Worm (Caenorhabditis elegans) whole organism, L4 larva: ENCODE data around the gene zipt-2.3.

Experiments used
- D1046.2 ChIP-seq: fragments of 200-800 bp; sonication (Bioruptor generic); IDR thresholded peaks from 2 replicates; pipeline ENCODE4 v1.3.6; 2022; ENCODE audit warnings: missing genetic modification characterization, missing compliant biosample characterization
- F10B5.3 ChIP-seq: sonication (generic microtip); optimal IDR thresholded peaks from 2 replicates; lab custom pipeline; 2016; ENCODE audit warnings: mild to moderate bottlenecking, missing genetic modification characterization, missing compliant biosample characterization
- F37D6.2 ChIP-seq: sonication (generic microtip); optimal IDR thresholded peaks from 2 replicates; lab custom pipeline; 2016; ENCODE audit warnings: mild to moderate bottlenecking, missing genetic modification characterization, missing compliant biosample characterization
- Y105C5A.15 ChIP-seq: fragments of 200-800 bp; sonication (Bioruptor generic); IDR thresholded peaks from 2 replicates; pipeline ENCODE4 v1.3.6; 2022; ENCODE audit warnings: missing genetic modification characterization, missing compliant biosample characterization
- Y48G9A.11 ChIP-seq: fragments of 200-800 bp; sonication (Bioruptor generic); IDR thresholded peaks from 2 replicates; pipeline ENCODE4 v1.3.6; 2022; ENCODE audit warnings: missing genetic modification reagents, missing genetic modification characterization, missing compliant biosample characterization
- Y75B8A.6 ChIP-seq: fragments of 200-800 bp; sonication (Bioruptor generic); IDR thresholded peaks from 2 replicates; pipeline ENCODE4 v1.3.6; 2022; ENCODE audit warnings: missing genetic modification reagents, missing genetic modification characterization, missing compliant biosample characterization
- aha-1 ChIP-seq: fragments of 150-350 bp; peaks from one replicate; lab custom pipeline; 2014; ENCODE audit warnings: missing biosample characterization, missing genetic modification characterization
- arid-1 ChIP-seq: fragments of 200-800 bp; sonication (Bioruptor generic); conservative IDR thresholded peaks from 2 replicates; pipeline ENCODE4 v1.3.6; 2022; ENCODE audit warnings: missing genetic modification reagents, missing genetic modification characterization, missing compliant biosample characterization
- attf-4 ChIP-seq: sonication (generic microtip); optimal IDR thresholded peaks from 3 replicates; lab custom pipeline; 2017; ENCODE audit warnings: missing biosample characterization, missing genetic modification characterization
- ceh-20 ChIP-seq: fragments of 200-800 bp; sonication (Bioruptor generic); IDR thresholded peaks from 2 replicates; pipeline ENCODE4 v1.3.6; 2022; ENCODE audit warnings: missing genetic modification reagents, missing genetic modification characterization, missing compliant biosample characterization
- ceh-62 ChIP-seq: sonication (generic microtip); optimal IDR thresholded peaks from 2 replicates; lab custom pipeline; 2017; ENCODE audit warnings: missing biosample characterization, missing genetic modification characterization
- ceh-82 ChIP-seq: sonication (generic microtip); optimal IDR thresholded peaks from 2 replicates; lab custom pipeline; 2017; ENCODE audit warnings: missing biosample characterization, missing genetic modification characterization
- cey-2 ChIP-seq: sonication (generic microtip); optimal IDR thresholded peaks from 3 replicates; lab custom pipeline; 2017; ENCODE audit warnings: missing genetic modification characterization, mild to moderate bottlenecking, missing compliant biosample characterization, antibody characterized with exemption, borderline replicate concordance; ENCODE audit not compliant: insufficient read depth
- ctbp-1 ChIP-seq: fragments of 200-800 bp; sonication (Bioruptor generic); IDR thresholded peaks from 2 replicates; pipeline ENCODE4 v1.3.6; 2022; ENCODE audit warnings: missing genetic modification reagents, missing genetic modification characterization, missing compliant biosample characterization
- daf-8 ChIP-seq: fragments of 200-800 bp; sonication (Bioruptor generic); IDR thresholded peaks from 2 replicates; pipeline ENCODE4 v1.3.6; 2022; ENCODE audit warnings: missing genetic modification characterization, missing compliant biosample characterization
- dmd-6 ChIP-seq: fragments of 200-800 bp; sonication (Bioruptor generic); IDR thresholded peaks from 2 replicates; pipeline ENCODE4 v1.3.6; 2022; ENCODE audit warnings: missing genetic modification reagents, missing genetic modification characterization, missing compliant biosample characterization
- dmd-9 ChIP-seq: fragments of 200-800 bp; sonication (Bioruptor generic); IDR thresholded peaks from 2 replicates; pipeline ENCODE4 v1.3.6; 2022; ENCODE audit warnings: missing genetic modification reagents, missing genetic modification characterization, missing compliant biosample characterization
- dpl-1 ChIP-seq: fragments of 150-350 bp; optimal IDR thresholded peaks from 2 replicates; lab custom pipeline; 2014; ENCODE audit warnings: missing biosample characterization, missing genetic modification reagents, missing genetic modification characterization
- duxl-1 ChIP-seq: sonication (generic microtip); optimal IDR thresholded peaks from 2 replicates; lab custom pipeline; 2016; ENCODE audit warnings: mild to moderate bottlenecking, missing genetic modification characterization, moderate library complexity, missing compliant biosample characterization; ENCODE audit not compliant: poor library complexity
- dve-1 ChIP-seq: sonication (generic microtip); optimal IDR thresholded peaks from 2 replicates; lab custom pipeline; 2017; ENCODE audit warnings: antibody characterized with exemption, mild to moderate bottlenecking, missing genetic modification characterization, missing compliant biosample characterization; ENCODE audit not compliant: insufficient read depth
- fos-1 ChIP-seq: fragments of 150-350 bp; optimal IDR thresholded peaks from 2 replicates; lab custom pipeline; 2014; ENCODE audit warnings: missing biosample characterization, missing genetic modification characterization
- gei-8 ChIP-seq: fragments of 200-800 bp; sonication (Bioruptor generic); optimal IDR thresholded peaks from 2 replicates; lab custom pipeline; 2018; ENCODE audit warnings: mild to moderate bottlenecking, missing genetic modification characterization, missing compliant biosample characterization
- hlh-11 ChIP-seq: fragments of 200-800 bp; sonication (Bioruptor generic); optimal IDR thresholded peaks from 2 replicates; lab custom pipeline; 2018; ENCODE audit warnings: mild to moderate bottlenecking, missing genetic modification characterization, missing compliant biosample characterization
- hlh-30 ChIP-seq: sonication (generic microtip); optimal IDR thresholded peaks from 2 replicates; lab custom pipeline; 2017; ENCODE audit warnings: antibody characterized with exemption, mild to moderate bottlenecking, missing genetic modification characterization, missing compliant biosample characterization; ENCODE audit not compliant: insufficient read depth
- hmg-1.1 ChIP-seq: fragments of 200-800 bp; sonication (Bioruptor generic); IDR thresholded peaks from 2 replicates; pipeline ENCODE4 v1.3.6; 2022; ENCODE audit warnings: missing genetic modification reagents, missing genetic modification characterization, missing compliant biosample characterization
- lin-15B ChIP-seq: fragments of 150-350 bp; sonication (generic microtip); optimal IDR thresholded peaks from 3 replicates; lab custom pipeline; 2014; ENCODE audit warnings: missing biosample characterization, missing genetic modification characterization
- lsy-2 ChIP-seq, 2 experiments: fragments of 150-350 bp in 1 of 2; sonication (generic microtip) in 1 of 2; optimal IDR thresholded peaks; 2 replicates each; lab custom pipeline; 2014 to 2017; ENCODE audit warnings: missing biosample characterization in 2 of 2, missing genetic modification characterization in 2 of 2
- mdl-1 ChIP-seq, 2 experiments: fragments of 150-350 bp in 1 of 2; sonication (generic microtip) in 1 of 2; optimal IDR thresholded peaks; 2 replicates each; lab custom pipeline; 2014 to 2017; ENCODE audit warnings: missing biosample characterization in 2 of 2, missing genetic modification characterization in 2 of 2
- mep-1 ChIP-seq: fragments of 150-350 bp; sonication (generic microtip); optimal IDR thresholded peaks from 3 replicates; lab custom pipeline; 2014; ENCODE audit warnings: missing biosample characterization, missing genetic modification characterization
- mxl-2 ChIP-seq: fragments of 200-800 bp; sonication (Bioruptor generic); conservative IDR thresholded peaks from 2 replicates; pipeline ENCODE4 v1.3.6; 2022; ENCODE audit warnings: missing genetic modification reagents, missing genetic modification characterization, missing compliant biosample characterization
- mxl-3 ChIP-seq: fragments of 200-800 bp; sonication (Bioruptor generic); optimal IDR thresholded peaks from 2 replicates; lab custom pipeline; 2018; ENCODE audit warnings: mild to moderate bottlenecking, missing genetic modification characterization, missing compliant biosample characterization
- nhr-102 ChIP-seq: sonication (generic microtip); optimal IDR thresholded peaks from 2 replicates; lab custom pipeline; 2016; ENCODE audit warnings: mild to moderate bottlenecking, missing genetic modification characterization, moderate library complexity, missing compliant biosample characterization
- nhr-237 ChIP-seq: sonication (generic microtip); optimal IDR thresholded peaks from 2 replicates; lab custom pipeline; 2017; ENCODE audit warnings: missing biosample characterization, missing genetic modification characterization
- nhr-28 ChIP-seq: fragments of 150-350 bp; optimal IDR thresholded peaks from 2 replicates; lab custom pipeline; 2014; ENCODE audit warnings: missing biosample characterization, missing genetic modification characterization
- nhr-48 ChIP-seq: sonication (generic microtip); optimal IDR thresholded peaks from 2 replicates; lab custom pipeline; 2016; ENCODE audit warnings: mild to moderate bottlenecking, missing genetic modification characterization, missing compliant biosample characterization
- nhr-6 ChIP-seq: fragments of 150-350 bp; optimal IDR thresholded peaks from 2 replicates; lab custom pipeline; 2014; ENCODE audit warnings: missing biosample characterization, missing genetic modification characterization
- nhr-77 ChIP-seq: fragments of 150-350 bp; optimal IDR thresholded peaks from 2 replicates; lab custom pipeline; 2014; ENCODE audit warnings: missing biosample characterization, missing genetic modification characterization
- php-3 ChIP-seq: fragments of 200-800 bp; sonication (Bioruptor generic); IDR thresholded peaks from 2 replicates; pipeline ENCODE4 v1.3.6; 2022; ENCODE audit warnings: missing genetic modification reagents, missing genetic modification characterization, missing compliant biosample characterization
- rbr-2 ChIP-seq: sonication (generic microtip); optimal IDR thresholded peaks from 2 replicates; lab custom pipeline; 2016; ENCODE audit warnings: missing genotype, missing genetic modification characterization, missing compliant biosample characterization
- saeg-2 ChIP-seq: fragments of 200-800 bp; sonication (Bioruptor generic); IDR thresholded peaks from 2 replicates; pipeline ENCODE4 v1.3.6; 2022; ENCODE audit warnings: missing genetic modification reagents, missing genetic modification characterization, missing compliant biosample characterization
- sdz-12 ChIP-seq: fragments of 200-800 bp; sonication (Bioruptor generic); optimal IDR thresholded peaks from 2 replicates; lab custom pipeline; 2018; ENCODE audit warnings: mild to moderate bottlenecking, missing genetic modification characterization, missing compliant biosample characterization
- spr-1 ChIP-seq: sonication (generic microtip); optimal IDR thresholded peaks from 2 replicates; lab custom pipeline; 2016; ENCODE audit warnings: mild to moderate bottlenecking, missing genetic modification characterization, missing compliant biosample characterization
- spr-3 ChIP-seq: fragments of 200-800 bp; sonication (Bioruptor generic); optimal IDR thresholded peaks from 2 replicates; lab custom pipeline; 2018; ENCODE audit warnings: mild to moderate bottlenecking, missing genetic modification characterization, missing compliant biosample characterization
- tag-97 ChIP-seq: fragments of 200-800 bp; sonication (Bioruptor generic); IDR thresholded peaks from 2 replicates; pipeline ENCODE4 v1.3.6; 2022; ENCODE audit warnings: missing genetic modification characterization, missing compliant biosample characterization
- unc-62 ChIP-seq, 3 experiments: fragments of 150-350 bp in 1 of 3; sonication (generic microtip); optimal IDR thresholded peaks in 2 of 3; peaks in 1 of 3; 1 replicate in 1 of 3; 2 replicates in 2 of 3; lab custom pipeline; 2014 to 2017; ENCODE audit warnings: missing biosample characterization in 3 of 3, missing genetic modification characterization in 3 of 3, missing genetic modification reagents in 3 of 3, missing genotype in 1 of 3
- zag-1 ChIP-seq: fragments of 150-350 bp; optimal IDR thresholded peaks from 2 replicates; lab custom pipeline; 2014; ENCODE audit warnings: missing biosample characterization, missing genetic modification characterization
- zfp-3 ChIP-seq: fragments of 200-800 bp; sonication (Bioruptor generic); conservative IDR thresholded peaks from 2 replicates; pipeline ENCODE4 v1.3.6; 2022; ENCODE audit warnings: missing genetic modification reagents, missing genetic modification characterization, missing compliant biosample characterization
- zip-11 ChIP-seq: fragments of 200-800 bp; sonication (Bioruptor generic); IDR thresholded peaks from 2 replicates; pipeline ENCODE4 v1.3.6; 2022; ENCODE audit warnings: missing genetic modification characterization, missing compliant biosample characterization
- zip-2 ChIP-seq: fragments of 150-350 bp; optimal IDR thresholded peaks from 2 replicates; lab custom pipeline; 2014; ENCODE audit warnings: missing biosample characterization, missing genetic modification characterization
- ztf-11 ChIP-seq: fragments of 150-350 bp; optimal IDR thresholded peaks from 2 replicates; lab custom pipeline; 2014; ENCODE audit warnings: missing biosample characterization, missing genetic modification characterization
- ztf-7 ChIP-seq: fragments of 150-350 bp; optimal IDR thresholded peaks from 2 replicates; lab custom pipeline; 2014; ENCODE audit warnings: missing biosample characterization, missing genetic modification characterization

The zipt-2.3 gene

DNA sequence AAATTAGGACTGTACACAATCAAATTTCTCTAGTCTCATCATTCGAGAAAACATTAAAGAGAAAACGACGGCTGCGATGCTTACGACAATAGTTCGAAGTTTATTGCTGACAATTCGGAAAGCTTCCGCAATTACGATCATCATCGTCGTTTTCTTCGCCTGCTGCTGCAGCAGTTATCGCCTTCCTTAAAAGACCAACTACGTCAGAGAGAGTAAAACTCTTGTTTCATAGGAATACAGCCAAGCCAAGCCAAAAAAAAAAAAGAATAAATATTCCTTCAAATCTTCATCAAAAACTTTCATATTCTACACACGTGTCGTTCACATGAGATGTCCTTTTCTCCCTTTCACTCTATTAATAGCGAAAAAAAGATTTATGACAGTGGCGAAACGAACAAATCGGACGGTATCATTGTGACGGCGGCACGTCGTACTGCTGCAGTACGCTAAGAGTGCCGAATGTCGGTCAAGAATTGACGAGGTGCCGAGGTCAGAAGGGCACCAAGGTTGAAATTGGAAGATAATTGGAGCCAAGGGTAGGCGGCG, 35.8 kb downstream of the zipt-2.3 start:
- no peak for TF ChIP-seq F37D6.2
- TF ChIP-seq ctbp-1 (GFP tag; lab: Robert Waterston, UW), result no peak
- TF ChIP-seq ceh-62, result no peak
- peak in 1 of 2 experiments; percentile 68 for TF ChIP-seq unc-62 (GFP tag; optimal IDR thresholded peaks at IDR 0.05 in 1 of 2; lab: Kevin White, UChicago)
- no peak for TF ChIP-seq unc-62 (tag; optimal IDR thresholded peaks at IDR 0.05; lab: Kevin White, UChicago)
- peak; percentile 5 for TF ChIP-seq nhr-77 (tag; lab: Kevin White, UChicago)
- no peak for TF ChIP-seq F10B5.3 (tag; lab: Kevin White, UChicago)
- TF ChIP-seq rbr-2 (tag; lab: Kevin White, UChicago), result no peak
- TF ChIP-seq ceh-20 (GFP tag; lab: Robert Waterston, UW), result 0 out of 2 replicates have a peak, but pooled peaks have one; percentile 29
- TF ChIP-seq ceh-82, result no peak
- TF ChIP-seq arid-1 (GFP tag; lab: Robert Waterston, UW), result no peak
- no peak for TF ChIP-seq Y75B8A.6 (GFP tag; lab: Robert Waterston, UW)
- TF ChIP-seq nhr-102, result peak; percentile 3
- TF ChIP-seq sdz-12, result no peak
- peak in 1 of 2 experiments; percentile 28 for TF ChIP-seq lsy-2 (tag; optimal IDR thresholded peaks at IDR 0.05; lab: Kevin White, UChicago)
- TF ChIP-seq mdl-1 (tag; optimal IDR thresholded peaks at IDR 0.05; lab: Kevin White, UChicago), result peak in 1 of 2 experiments; percentile 53
- TF ChIP-seq ztf-11 (tag; lab: Kevin White, UChicago), result no peak
- TF ChIP-seq aha-1 (tag; lab: Kevin White, UChicago), result peak; percentile 91
- no peak for TF ChIP-seq spr-3 (GFP tag; lab: Kevin White, UChicago)
- TF ChIP-seq mep-1, result no peak
- no peak for TF ChIP-seq gei-8
- no peak for TF ChIP-seq nhr-237
- no peak for TF ChIP-seq zip-11
- no peak for TF ChIP-seq spr-1
- peak; percentile 16 for TF ChIP-seq cey-2 (tag; lab: Kevin White, UChicago)
- TF ChIP-seq daf-8 (GFP tag; lab: Robert Waterston, UW), result no peak
- no peak for TF ChIP-seq tag-97 (GFP tag; lab: Robert Waterston, UW)
- no peak for TF ChIP-seq zag-1 (tag; lab: Kevin White, UChicago)
- TF ChIP-seq nhr-6 (tag; lab: Kevin White, UChicago), result no peak
- peak; percentile 57 for TF ChIP-seq hlh-30
- no peak for TF ChIP-seq dve-1 (tag; lab: Kevin White, UChicago)
- no peak for TF ChIP-seq Y105C5A.15
- TF ChIP-seq saeg-2 (GFP tag; lab: Robert Waterston, UW), result no peak
- peak; percentile 41 for TF ChIP-seq hlh-11
- no peak for TF ChIP-seq zfp-3 (GFP tag; lab: Robert Waterston, UW)
- TF ChIP-seq attf-4 (tag; lab: Kevin White, UChicago), result no peak
- TF ChIP-seq zip-2 (tag; lab: Kevin White, UChicago), result no peak
- no peak for TF ChIP-seq duxl-1
- no peak for TF ChIP-seq D1046.2 (GFP tag; lab: Robert Waterston, UW)
- TF ChIP-seq hmg-1.1 (GFP tag; lab: Robert Waterston, UW), result no peak
- peak; percentile 51 for TF ChIP-seq nhr-28 (tag; lab: Kevin White, UChicago)
- no peak for TF ChIP-seq php-3 (GFP tag; lab: Robert Waterston, UW)
- no peak for TF ChIP-seq Y48G9A.11 (GFP tag; lab: Robert Waterston, UW)
- no peak for TF ChIP-seq dmd-9 (GFP tag; lab: Robert Waterston, UW)
- TF ChIP-seq mxl-2 (GFP tag; lab: Robert Waterston, UW), result 0 out of 2 replicates have a peak, but pooled peaks have one; percentile 9
- TF ChIP-seq mxl-3 (GFP tag; lab: Kevin White, UChicago), result peak; percentile 25
- TF ChIP-seq nhr-48 (tag; lab: Kevin White, UChicago), result peak; percentile 85
- TF ChIP-seq dpl-1 (GFP tag; lab: Kevin White, UChicago), result no peak
- no peak for TF ChIP-seq ztf-7 (tag; lab: Kevin White, UChicago)
- no peak for TF ChIP-seq fos-1 (tag; lab: Kevin White, UChicago)
- TF ChIP-seq lin-15B (tag; lab: Kevin White, UChicago), result no peak
- TF ChIP-seq dmd-6, result 0 out of 2 replicates have a peak, but pooled peaks have one; percentile 6
